Worm (Caenorhabditis elegans) whole organism, L3 larva: ENCODE data around the gene str-169.

Source experiments
- eor-1 ChIP-seq, 2 experiments: fragments of 150-350 bp; optimal IDR thresholded peaks; 2 replicates each; lab custom pipeline; 2014 to 2018; ENCODE audit warnings: missing biosample characterization in 2 of 2, missing genetic modification characterization in 2 of 2
- fkh-10 ChIP-seq: sonication (generic microtip); optimal IDR thresholded peaks from 2 replicates; lab custom pipeline; 2017; ENCODE audit warnings: missing biosample characterization, missing genetic modification reagents, missing genetic modification characterization
- unc-62 ChIP-seq: fragments of 150-350 bp; sonication (generic microtip); optimal IDR thresholded peaks from 4 replicates; lab custom pipeline; 2014; ENCODE audit warnings: missing biosample characterization, missing genetic modification reagents, missing genetic modification characterization

DNA sequence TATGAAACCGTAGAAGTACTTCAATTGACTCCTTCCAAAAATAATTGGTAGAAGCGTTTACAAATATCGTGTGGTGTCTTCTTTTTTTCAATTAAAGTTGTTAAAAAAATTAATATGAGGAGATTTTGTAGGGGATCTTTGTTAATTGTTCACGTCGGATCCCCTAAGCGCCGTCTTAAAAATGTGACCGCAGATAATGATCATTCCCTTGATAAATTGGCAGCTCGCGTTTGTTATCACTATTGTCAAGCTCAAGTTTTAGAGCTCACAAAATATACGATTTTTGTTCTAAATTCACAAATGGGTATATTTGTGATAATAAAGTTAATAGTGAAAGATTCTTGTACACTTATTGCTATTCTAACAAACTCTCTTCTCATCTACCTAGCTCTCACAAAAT is 36.8 kb upstream of the str-169 start, which contains the start of gene str-159:
- TF ChIP-seq eor-1 (tag; optimal IDR thresholded peaks at IDR 0.05; lab: Kevin White, UChicago) (no peak), unc-62 (no peak), fkh-10 (GFP tag; lab: Kevin White, UChicago) (no peak)
